Worm (Caenorhabditis elegans): ENCODE data around the gene srd-18.

ce11 chrV:13380980-13381379 is 45.7 kb downstream of the srd-18 start, which contains the start of gene cpz-2:
- no peak for TF ChIP-seq med-1 (GFP tag; optimal IDR thresholded peaks at IDR 0.05; ENCODE audit: insufficient read depth)
- TF ChIP-seq flt-1 (GFP tag; IDR thresholded peaks at IDR 0.05): no peak
- no peak for TF ChIP-seq cog-1 (tag; optimal IDR thresholded peaks at IDR 0.05)
